Worm (Caenorhabditis elegans) whole organism, L1 larva: Measurements from ENCODE around the gene T04C12.7.
A peak's percentile ranks its signal among the peaks of the same experiment; 100 is the strongest.

ENCODE experiments used
- C04F5.9 ChIP-seq: sonication (generic microtip); optimal IDR thresholded peaks from 2 replicates; lab custom pipeline; 2016; ENCODE audit warnings: missing genetic modification characterization, missing compliant biosample characterization
- C16A3.4 ChIP-seq: fragments of 150-350 bp; optimal IDR thresholded peaks from 2 replicates; lab custom pipeline; 2014; ENCODE audit warnings: missing biosample characterization, missing genetic modification characterization
- Y116A8C.19 ChIP-seq: sonication (generic microtip); optimal IDR thresholded peaks from 2 replicates; lab custom pipeline; 2016; ENCODE audit warnings: missing compliant biosample characterization, missing genetic modification characterization, borderline replicate concordance
- aha-1 ChIP-seq: fragments of 150-350 bp; optimal IDR thresholded peaks from 2 replicates; lab custom pipeline; 2014; ENCODE audit warnings: missing biosample characterization, missing genetic modification characterization
- aly-2 ChIP-seq: fragments of 150-350 bp; optimal IDR thresholded peaks from 2 replicates; lab custom pipeline; 2014; ENCODE audit warnings: missing biosample characterization, missing genetic modification characterization
- ama-1 ChIP-seq: fragments of 150-350 bp; optimal IDR thresholded peaks from 2 replicates; lab custom pipeline; 2014
- blmp-1 ChIP-seq: fragments of 150-350 bp; optimal IDR thresholded peaks from 2 replicates; lab custom pipeline; 2014; ENCODE audit warnings: missing biosample characterization, missing genetic modification characterization
- ceh-63 ChIP-seq: fragments of 200-800 bp; sonication (Bioruptor generic); optimal IDR thresholded peaks from 2 replicates; lab custom pipeline; 2018; ENCODE audit warnings: mild to moderate bottlenecking, missing genetic modification characterization, missing compliant biosample characterization
- ceh-82 ChIP-seq, 3 experiments: fragments of 150-350 bp in 1 of 3; sonication (generic microtip) in 2 of 3; optimal IDR thresholded peaks; 2 replicates each; lab custom pipeline; 2014 to 2017; ENCODE audit warnings: missing biosample characterization in 3 of 3, missing genetic modification characterization in 3 of 3
- ceh-88 ChIP-seq: fragments of 200-800 bp; sonication (Bioruptor generic); IDR thresholded peaks from 2 replicates; pipeline ENCODE4 v1.3.6; 2022; ENCODE audit warnings: missing genetic modification characterization, missing compliant biosample characterization
- ceh-90 ChIP-seq: sonication (generic microtip); optimal IDR thresholded peaks from 2 replicates; lab custom pipeline; 2016; ENCODE audit warnings: missing genetic modification characterization, missing compliant biosample characterization
- dpl-1 ChIP-seq, 3 experiments: fragments of 150-350 bp in 2 of 3; sonication (generic microtip) in 1 of 3; optimal IDR thresholded peaks; 2 replicates each; lab custom pipeline; 2014 to 2017; ENCODE audit warnings: missing biosample characterization in 3 of 3, missing genetic modification characterization in 3 of 3, missing genetic modification reagents in 3 of 3
- dsc-1 ChIP-seq: sonication (generic microtip); optimal IDR thresholded peaks from 2 replicates; lab custom pipeline; 2016; ENCODE audit warnings: mild to moderate bottlenecking, missing genetic modification characterization, missing compliant biosample characterization
- efl-1 ChIP-seq, 4 experiments: fragments of 150-350 bp; optimal IDR thresholded peaks in 3 of 4; peaks in 1 of 4; 1 replicate in 1 of 4; 2 replicates in 3 of 4; lab custom pipeline; 2014; ENCODE audit warnings: missing biosample characterization in 2 of 4, missing genetic modification characterization in 2 of 4, missing genetic modification reagents in 2 of 4
- efl-3 ChIP-seq: fragments of 200-800 bp; sonication (Bioruptor generic); optimal IDR thresholded peaks from 2 replicates; lab custom pipeline; 2018; ENCODE audit warnings: mild to moderate bottlenecking, missing genetic modification characterization, missing compliant biosample characterization
- egl-13 ChIP-seq: sonication (generic microtip); optimal IDR thresholded peaks from 2 replicates; lab custom pipeline; 2016; ENCODE audit warnings: missing genotype, missing genetic modification reagents, missing genetic modification characterization, missing compliant biosample characterization
- egl-27 ChIP-seq, 2 experiments: fragments of 150-350 bp in 1 of 2; sonication (generic microtip); optimal IDR thresholded peaks; 3 replicates each; lab custom pipeline; 2017 to 2018; ENCODE audit warnings: missing biosample characterization in 2 of 2, missing genetic modification characterization in 2 of 2, missing genetic modification reagents in 2 of 2
- elt-2 ChIP-seq: sonication (generic microtip); optimal IDR thresholded peaks from 2 replicates; lab custom pipeline; 2016; ENCODE audit warnings: missing genetic modification characterization, mild to moderate bottlenecking, inconsistent platforms, missing compliant biosample characterization, missing genetic modification reagents
- ets-5 ChIP-seq: fragments of 200-800 bp; sonication (Bioruptor generic); IDR thresholded peaks from 2 replicates; pipeline ENCODE4 v1.3.6; 2022; ENCODE audit warnings: missing genetic modification characterization, missing compliant biosample characterization
- fkh-10 ChIP-seq: sonication (generic microtip); optimal IDR thresholded peaks from 2 replicates; lab custom pipeline; 2017; ENCODE audit warnings: missing biosample characterization, missing genetic modification reagents, missing genetic modification characterization
- fos-1 ChIP-seq: fragments of 150-350 bp; optimal IDR thresholded peaks from 2 replicates; lab custom pipeline; 2014; ENCODE audit warnings: missing biosample characterization, missing genetic modification characterization
- grh-1 ChIP-seq: fragments of 200-800 bp; sonication (Bioruptor generic); IDR thresholded peaks from 2 replicates; pipeline ENCODE4 v1.3.6; 2022; ENCODE audit warnings: missing genetic modification reagents, missing genetic modification characterization, missing compliant biosample characterization
- hlh-17 ChIP-seq: fragments of 200-800 bp; sonication (Bioruptor generic); optimal IDR thresholded peaks from 2 replicates; lab custom pipeline; 2018; ENCODE audit warnings: missing genetic modification characterization, mild to moderate bottlenecking, missing compliant biosample characterization, moderate library complexity, borderline replicate concordance
- hpl-2 ChIP-seq: fragments of 150-350 bp; optimal IDR thresholded peaks from 2 replicates; lab custom pipeline; 2014; ENCODE audit warnings: missing biosample characterization, missing genetic modification reagents, missing genetic modification characterization
- irx-1 ChIP-seq: sonication (generic microtip); optimal IDR thresholded peaks from 2 replicates; lab custom pipeline; 2016; ENCODE audit warnings: missing genetic modification characterization, missing compliant biosample characterization
- lin-13 ChIP-seq: fragments of 150-350 bp; optimal IDR thresholded peaks from 2 replicates; lab custom pipeline; 2014; ENCODE audit warnings: missing biosample characterization, missing genetic modification reagents, missing genetic modification characterization
- lin-14 ChIP-seq: fragments of 200-800 bp; sonication (Bioruptor generic); optimal IDR thresholded peaks from 2 replicates; lab custom pipeline; 2018; ENCODE audit warnings: mild to moderate bottlenecking, missing genetic modification characterization, moderate library complexity, missing compliant biosample characterization
- lin-39 ChIP-seq: fragments of 150-350 bp; optimal IDR thresholded peaks from 2 replicates; lab custom pipeline; 2014; ENCODE audit warnings: missing biosample characterization, missing genetic modification reagents, missing genetic modification characterization
- lsy-2 ChIP-seq, 2 experiments: fragments of 150-350 bp; optimal IDR thresholded peaks; 2 replicates each; lab custom pipeline; 2014; ENCODE audit warnings: missing biosample characterization in 2 of 2, missing genetic modification characterization in 2 of 2
- mab-9 ChIP-seq: fragments of 200-800 bp; sonication (Bioruptor generic); IDR thresholded peaks from 2 replicates; pipeline ENCODE4 v1.3.6; 2022; ENCODE audit warnings: missing genetic modification reagents, missing genetic modification characterization, missing compliant biosample characterization
- mdl-1 ChIP-seq, 2 experiments: fragments of 150-350 bp; optimal IDR thresholded peaks; 2 replicates each; lab custom pipeline; 2014 to 2017; ENCODE audit warnings: missing biosample characterization in 2 of 2, missing genetic modification characterization in 2 of 2, inconsistent platforms in 1 of 2
- mep-1 ChIP-seq: fragments of 150-350 bp; optimal IDR thresholded peaks from 2 replicates; lab custom pipeline; 2014; ENCODE audit warnings: missing biosample characterization, missing genetic modification characterization
- nhr-11 ChIP-seq: fragments of 150-350 bp; optimal IDR thresholded peaks from 2 replicates; lab custom pipeline; 2014; ENCODE audit warnings: missing biosample characterization, missing genetic modification characterization
- nhr-12 ChIP-seq: sonication (generic microtip); optimal IDR thresholded peaks from 2 replicates; lab custom pipeline; 2017; ENCODE audit warnings: missing biosample characterization, missing genetic modification characterization
- nhr-19 ChIP-seq: fragments of 200-800 bp; sonication (Bioruptor generic); conservative IDR thresholded peaks from 2 replicates; pipeline ENCODE4 v1.3.6; 2022; ENCODE audit warnings: missing genetic modification characterization, missing compliant biosample characterization
- nhr-20 ChIP-seq: sonication (generic microtip); optimal IDR thresholded peaks from 2 replicates; lab custom pipeline; 2016; ENCODE audit warnings: mild to moderate bottlenecking, missing genetic modification characterization, missing compliant biosample characterization
- nhr-28 ChIP-seq: fragments of 150-350 bp; optimal IDR thresholded peaks from 2 replicates; lab custom pipeline; 2014; ENCODE audit warnings: missing biosample characterization, missing genetic modification characterization
- nhr-76 ChIP-seq: sonication (generic microtip); optimal IDR thresholded peaks from 2 replicates; lab custom pipeline; 2017; ENCODE audit warnings: missing biosample characterization, missing genetic modification characterization
- nhr-84 ChIP-seq: sonication (generic microtip); optimal IDR thresholded peaks from 2 replicates; lab custom pipeline; 2017; ENCODE audit warnings: missing biosample characterization, missing genetic modification characterization
- nhr-85 ChIP-seq: sonication (generic microtip); peaks from one replicate; lab custom pipeline; 2016; ENCODE audit warnings: missing genetic modification characterization, inconsistent platforms, missing compliant biosample characterization
- pag-3 ChIP-seq: sonication (generic microtip); optimal IDR thresholded peaks from 2 replicates; lab custom pipeline; 2017; ENCODE audit warnings: missing genetic modification characterization, mild to moderate bottlenecking, missing compliant biosample characterization, antibody characterized with exemption, borderline replicate concordance; ENCODE audit not compliant: insufficient read depth
- pax-3 ChIP-seq: fragments of 200-800 bp; sonication (Bioruptor generic); optimal IDR thresholded peaks from 2 replicates; lab custom pipeline; 2018; ENCODE audit warnings: mild to moderate bottlenecking, missing genetic modification characterization, moderate library complexity, missing compliant biosample characterization
- rnt-1 ChIP-seq: sonication (generic microtip); optimal IDR thresholded peaks from 2 replicates; lab custom pipeline; 2016; ENCODE audit warnings: mild to moderate bottlenecking, missing genetic modification characterization, moderate library complexity, missing compliant biosample characterization
- snu-23 ChIP-seq: sonication (generic microtip); optimal IDR thresholded peaks from 2 replicates; lab custom pipeline; 2016; ENCODE audit warnings: missing genetic modification characterization, missing compliant biosample characterization
- sptf-1 ChIP-seq: fragments of 150-350 bp; optimal IDR thresholded peaks from 2 replicates; lab custom pipeline; 2014; ENCODE audit warnings: missing biosample characterization, missing genetic modification characterization
- sup-37 ChIP-seq: fragments of 200-800 bp; sonication (Bioruptor generic); optimal IDR thresholded peaks from 2 replicates; lab custom pipeline; 2018; ENCODE audit warnings: mild to moderate bottlenecking, missing genetic modification characterization, missing compliant biosample characterization
- swsn-7 ChIP-seq: sonication (generic microtip); optimal IDR thresholded peaks from 2 replicates; lab custom pipeline; 2016; ENCODE audit warnings: missing genetic modification characterization, missing compliant biosample characterization
- tlp-1 ChIP-seq: fragments of 150-350 bp; optimal IDR thresholded peaks from 2 replicates; lab custom pipeline; 2014; ENCODE audit warnings: missing biosample characterization, missing genetic modification characterization
- unc-130 ChIP-seq: fragments of 150-350 bp; optimal IDR thresholded peaks from 2 replicates; lab custom pipeline; 2017; ENCODE audit warnings: missing biosample characterization, missing genetic modification characterization, inconsistent platforms
- unc-86 ChIP-seq: sonication (generic microtip); optimal IDR thresholded peaks from 2 replicates; lab custom pipeline; 2016; ENCODE audit warnings: missing genetic modification characterization, missing compliant biosample characterization
- unc-98 ChIP-seq: fragments of 200-800 bp; sonication (Bioruptor generic); IDR thresholded peaks from 2 replicates; pipeline ENCODE4 v1.3.6; 2022; ENCODE audit warnings: missing genetic modification characterization, missing compliant biosample characterization
- vab-15 ChIP-seq: sonication (generic microtip); optimal IDR thresholded peaks from 2 replicates; lab custom pipeline; 2017; ENCODE audit warnings: missing genotype, mild to moderate bottlenecking, missing genetic modification characterization, missing compliant biosample characterization
- zag-1 ChIP-seq: fragments of 150-350 bp; optimal IDR thresholded peaks from 2 replicates; lab custom pipeline; 2014; ENCODE audit warnings: missing biosample characterization, missing genetic modification characterization

The T04C12.7 gene

DNA sequence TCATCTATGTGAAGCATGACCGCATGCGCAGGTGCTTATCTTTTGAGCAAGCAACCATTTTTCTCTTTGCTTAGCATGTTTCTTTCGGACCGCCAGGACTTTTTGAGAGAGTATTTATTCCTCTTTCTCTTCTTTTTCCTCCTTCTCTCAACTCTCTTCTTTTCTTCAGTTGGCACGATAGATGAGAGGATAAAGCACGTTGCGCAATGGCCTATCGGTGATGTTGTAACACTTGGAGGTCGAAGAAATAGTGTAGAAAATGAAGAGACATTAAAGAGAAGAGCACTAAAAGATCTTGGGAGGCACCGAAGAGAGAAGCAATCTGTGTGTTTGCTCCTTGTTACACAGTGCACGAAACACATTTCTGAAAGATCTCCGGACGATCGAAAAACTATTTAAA, 29.8 kb downstream of the T04C12.7 start:
- TF ChIP-seq hpl-2 (GFP tag; lab: Kevin White, UChicago) (no peak), snu-23 (GFP tag; lab: Kevin White, UChicago) (peak; percentile 64), ceh-82 (tag; optimal IDR thresholded peaks at IDR 0.05; lab: Kevin White, UChicago) (peak in 2 of 3 experiments; percentile 24 to 42), egl-13 (tag; lab: Kevin White, UChicago) (no peak), pag-3 (tag; lab: Kevin White, UChicago) (peak; percentile 88), nhr-11 (tag; lab: Kevin White, UChicago) (no peak), lin-14 (GFP tag; lab: Kevin White, UChicago) (peak; percentile 92), lsy-2 (tag; optimal IDR thresholded peaks at IDR 0.05; lab: Kevin White, UChicago) (peak; percentile 23 to 60), swsn-7 (peak; percentile 49), sup-37 (GFP tag; lab: Kevin White, UChicago) (peak; percentile 28), mep-1 (tag; lab: Kevin White, UChicago) (peak; percentile 49), irx-1 (tag; lab: Kevin White, UChicago) (peak; percentile 35), aly-2 (tag; lab: Kevin White, UChicago) (peak; percentile 32), hlh-17 (GFP tag; lab: Kevin White, UChicago) (no peak), dpl-1 (GFP tag; optimal IDR thresholded peaks at IDR 0.05; lab: Kevin White, UChicago) (peak in 1 of 3 experiments; percentile 27), nhr-12 (no peak), unc-130 (tag; lab: Kevin White, UChicago) (no peak), tlp-1 (tag; lab: Kevin White, UChicago) (no peak), sptf-1 (no peak), nhr-20 (tag; lab: Kevin White, UChicago) (peak; percentile 47), blmp-1 (no peak), C04F5.9 (tag; lab: Kevin White, UChicago) (no peak), pax-3 (tag; lab: Kevin White, UChicago) (no peak), grh-1 (GFP tag; lab: Robert Waterston, UW) (no peak), vab-15 (tag; lab: Kevin White, UChicago) (no peak), unc-86 (tag; lab: Kevin White, UChicago) (no peak), unc-98 (GFP tag; lab: Robert Waterston, UW) (no peak), nhr-19 (peak; percentile 67), lin-13 (GFP tag; lab: Kevin White, UChicago) (no peak), ama-1 (lab: Kevin White, UChicago) (no peak), lin-39 (tag; lab: Kevin White, UChicago) (no peak), rnt-1 (tag; lab: Kevin White, UChicago) (peak; percentile 84), fkh-10 (GFP tag; lab: Kevin White, UChicago) (no peak), fos-1 (tag; lab: Kevin White, UChicago) (peak; percentile 10), mab-9 (GFP tag; lab: Robert Waterston, UW) (no peak), elt-2 (tag; lab: Kevin White, UChicago) (no peak), efl-1 (optimal IDR thresholded peaks at IDR 0.05; lab: Kevin White, UChicago) (peak; percentile 6 to 33), efl-1 (GFP tag; optimal IDR thresholded peaks at IDR 0.05 in 1 of 2; lab: Kevin White, UChicago) (peak in 1 of 2 experiments; percentile 44), C16A3.4 (tag; lab: Kevin White, UChicago) (peak; percentile 11), ets-5 (GFP tag; lab: Robert Waterston, UW) (no peak), ceh-90 (tag; lab: Kevin White, UChicago) (no peak), efl-3 (GFP tag; lab: Kevin White, UChicago) (no peak), nhr-84 (tag; lab: Kevin White, UChicago) (no peak), nhr-28 (tag; lab: Kevin White, UChicago) (no peak), ceh-88 (GFP tag; lab: Robert Waterston, UW) (no peak), mdl-1 (tag; optimal IDR thresholded peaks at IDR 0.05; lab: Kevin White, UChicago) (peak in 1 of 2 experiments; percentile 70), nhr-85 (tag; lab: Kevin White, UChicago) (no peak), aha-1 (tag; lab: Kevin White, UChicago) (no peak), ceh-63 (GFP tag; lab: Kevin White, UChicago) (no peak), zag-1 (tag; lab: Kevin White, UChicago) (no peak), nhr-76 (tag; lab: Kevin White, UChicago) (no peak), Y116A8C.19 (no peak), dsc-1 (tag; lab: Kevin White, UChicago) (peak; percentile 79), egl-27 (tag; optimal IDR thresholded peaks at IDR 0.05; lab: Kevin White, UChicago) (no peak)
